Worm (Caenorhabditis elegans): ENCODE results near the gene iars-1.
"Not testable (repeated sequence)": the region's sequence is repeated elsewhere in the genome, so short reads cannot be mapped to it uniquely, and the experiment has no call there.

iars-1 gene

DNA sequence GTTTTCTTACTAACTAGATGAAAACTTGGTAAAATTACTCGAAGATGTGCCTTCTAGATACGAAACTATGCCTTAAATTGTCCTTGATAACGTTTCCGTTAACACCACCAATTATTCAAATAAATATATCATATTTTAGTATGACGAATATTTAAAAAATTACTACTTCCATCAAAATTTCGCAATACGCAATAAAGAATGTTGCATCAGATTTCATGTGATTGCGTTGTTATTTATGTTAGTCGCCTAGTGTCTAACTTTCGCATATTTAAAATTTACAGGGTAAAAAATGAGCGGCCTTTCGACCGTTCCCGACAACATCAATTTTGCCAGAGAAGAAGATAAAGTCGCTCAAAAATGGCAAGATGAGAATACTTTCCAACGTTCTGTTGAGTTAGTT, at the start of gene iars-1:
Gene iars-1 (plus strand): TSS at position 276 of the 400 bp plus-strand sequence.
- TF ChIP-seq nhr-23 (tag; optimal IDR thresholded peaks at IDR 0.05), result no peak
- no peak for TF ChIP-seq elt-1 (tag; optimal IDR thresholded peaks at IDR 0.05)
- no peak for TF ChIP-seq ceh-82 (tag; optimal IDR thresholded peaks at IDR 0.05)
- TF ChIP-seq nhr-237 (tag; optimal IDR thresholded peaks at IDR 0.05), result no peak
- TF ChIP-seq jun-1 (tag; optimal IDR thresholded peaks at IDR 0.05), result no peak
- TF ChIP-seq nhr-28 (tag; optimal IDR thresholded peaks at IDR 0.05), result no peak
- no peak for TF ChIP-seq ceh-16 (tag; optimal IDR thresholded peaks at IDR 0.05)
- TF ChIP-seq pha-4 (tag; optimal IDR thresholded peaks at IDR 0.05), result no peak
- no peak for TF ChIP-seq nhr-67 (tag; optimal IDR thresholded peaks at IDR 0.05)

DNA sequence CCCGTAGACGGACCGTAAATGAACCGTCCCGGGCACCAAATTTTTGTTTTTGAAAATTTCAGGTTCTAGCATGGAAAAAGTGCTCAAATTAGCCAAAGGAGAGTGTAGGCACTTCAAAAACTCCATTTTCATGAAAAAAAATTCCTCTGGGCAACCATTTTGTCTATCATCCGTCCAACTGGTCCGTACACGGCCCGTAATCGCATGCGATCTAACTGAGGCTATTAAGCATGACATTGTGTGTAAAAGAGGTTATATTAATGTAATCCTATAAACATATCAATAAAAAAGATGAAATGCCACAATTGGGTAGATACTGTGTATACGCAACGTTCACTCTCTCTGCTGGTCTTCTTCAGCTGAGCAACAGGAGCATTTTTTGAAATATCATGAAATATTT, 45.8 kb upstream of the iars-1 start, which contains the start of gene R09E10.1:
Gene R09E10.1 (minus strand): TSS at position 101 of the 400 bp plus-strand sequence.
- not testable (repeated sequence) for TF ChIP-seq ceh-28 (tag; optimal IDR thresholded peaks at IDR 0.05); fkh-10 (GFP tag; optimal IDR thresholded peaks at IDR 0.05); unc-62 (GFP tag; optimal IDR thresholded peaks at IDR 0.05)

DNA sequence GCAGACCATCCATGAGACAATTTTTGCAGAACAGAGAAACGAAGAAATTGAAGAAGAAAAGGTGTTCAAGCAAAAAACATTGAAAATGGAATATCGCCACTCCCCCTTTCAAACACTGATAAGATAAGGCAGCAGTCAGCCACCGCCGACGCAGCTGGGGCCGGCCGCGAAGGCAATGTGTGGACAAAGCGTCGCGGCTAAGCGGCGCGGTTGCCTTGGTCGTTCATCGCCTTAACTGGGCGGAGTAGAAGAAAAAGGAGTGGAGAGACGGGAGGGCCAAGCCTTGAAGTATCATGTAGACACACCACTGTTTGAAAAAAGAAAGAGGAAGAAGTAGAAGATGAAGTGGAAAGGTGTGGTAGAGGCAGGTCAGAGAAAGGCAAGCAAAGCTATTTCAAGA, 37.4 kb upstream of the iars-1 start:
- no peak for TF ChIP-seq egl-27 (tag; optimal IDR thresholded peaks at IDR 0.05)
- TF ChIP-seq nfya-1 (tag; optimal IDR thresholded peaks at IDR 0.05; ENCODE audit: insufficient read depth), result peak; percentile 2
- TF ChIP-seq mml-1 (tag; optimal IDR thresholded peaks at IDR 0.05), result no peak
- no peak for TF ChIP-seq fos-1 (tag; optimal IDR thresholded peaks at IDR 0.05)
- no peak for TF ChIP-seq ZK546.5 (tag; optimal IDR thresholded peaks at IDR 0.05)
- TF ChIP-seq zag-1 (tag; optimal IDR thresholded peaks at IDR 0.05), result no peak
- TF ChIP-seq aly-2 (tag; optimal IDR thresholded peaks at IDR 0.05), result no peak
- TF ChIP-seq fkh-10 (GFP tag; optimal IDR thresholded peaks at IDR 0.05), result no peak
- TF ChIP-seq daf-12 (tag; optimal IDR thresholded peaks at IDR 0.05), result no peak
- no peak for TF ChIP-seq ceh-82 (tag; optimal IDR thresholded peaks at IDR 0.05)
- TF ChIP-seq ama-1 (optimal IDR thresholded peaks at IDR 0.05), result no peak
- no peak for TF ChIP-seq ceh-9 (tag; optimal IDR thresholded peaks at IDR 0.05)
- no peak for TF ChIP-seq lsy-12 (tag; optimal IDR thresholded peaks at IDR 0.05)
- TF ChIP-seq sea-2 (GFP tag; optimal IDR thresholded peaks at IDR 0.05), result no peak
- TF ChIP-seq pqm-1 (tag; optimal IDR thresholded peaks at IDR 0.05), result peak; percentile 6
- no peak for TF ChIP-seq R02D3.7 (tag; optimal IDR thresholded peaks at IDR 0.05)
- no peak for TF ChIP-seq nhr-23 (tag; optimal IDR thresholded peaks at IDR 0.05)
- no peak for TF ChIP-seq ztf-4 (tag; optimal IDR thresholded peaks at IDR 0.05)
- peak; percentile 81 for TF ChIP-seq elt-2 (tag; optimal IDR thresholded peaks at IDR 0.05)
- no peak for TF ChIP-seq mdl-1 (tag; optimal IDR thresholded peaks at IDR 0.05)
- peak; percentile 27 for TF ChIP-seq nhr-25 (tag; optimal IDR thresholded peaks at IDR 0.05)
- no peak for TF ChIP-seq ceh-16 (tag; optimal IDR thresholded peaks at IDR 0.05)
- TF ChIP-seq nhr-67 (tag; optimal IDR thresholded peaks at IDR 0.05), result no peak
- no peak for TF ChIP-seq tbx-2 (tag; optimal IDR thresholded peaks at IDR 0.05)
- TF ChIP-seq fkh-2 (tag; optimal IDR thresholded peaks at IDR 0.05), result no peak
- no peak for TF ChIP-seq nhr-11 (tag; optimal IDR thresholded peaks at IDR 0.05)
- peak; percentile 38 for TF ChIP-seq hmg-11 (tag; optimal IDR thresholded peaks at IDR 0.05)
- TF ChIP-seq ztf-11 (tag; optimal IDR thresholded peaks at IDR 0.05), result no peak
- TF ChIP-seq pha-4 (tag; optimal IDR thresholded peaks at IDR 0.05), result no peak
- no peak for TF ChIP-seq unc-39 (tag; optimal IDR thresholded peaks at IDR 0.05)
- no peak for TF ChIP-seq lin-39 (tag; optimal IDR thresholded peaks at IDR 0.05)
- no peak for TF ChIP-seq nhr-237 (tag; optimal IDR thresholded peaks at IDR 0.05)
- TF ChIP-seq jun-1 (tag; optimal IDR thresholded peaks at IDR 0.05), result no peak
- no peak for TF ChIP-seq elt-1 (tag; optimal IDR thresholded peaks at IDR 0.05)
- peak in 2 of 3 experiments; percentile 57 to 93 for TF ChIP-seq elt-3 (tag; optimal IDR thresholded peaks at IDR 0.05)
- no peak for TF ChIP-seq lin-15B (tag; optimal IDR thresholded peaks at IDR 0.05)

DNA sequence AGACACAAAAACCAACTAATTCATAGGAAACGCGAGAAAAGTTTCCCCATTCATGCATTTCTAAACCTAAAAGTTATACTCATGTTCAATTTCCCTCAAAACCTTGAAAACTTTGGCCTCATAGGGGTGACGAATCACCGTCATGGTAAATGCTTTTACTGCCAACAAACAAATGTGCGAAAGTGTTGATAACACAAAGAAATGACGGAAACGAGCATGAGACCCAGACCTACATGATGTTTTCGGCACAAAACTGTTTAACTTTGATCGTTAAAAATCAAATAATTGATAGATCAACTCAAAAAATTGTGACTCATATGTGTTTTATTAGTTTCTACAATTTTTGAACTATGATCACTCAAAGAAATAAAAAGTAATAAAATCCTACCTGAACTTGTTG, 36.5 kb upstream of the iars-1 start:
- TF ChIP-seq skn-1 (tag; optimal IDR thresholded peaks at IDR 0.05) (no peak), lin-15B (tag; optimal IDR thresholded peaks at IDR 0.05) (no peak), nhr-11 (tag; optimal IDR thresholded peaks at IDR 0.05) (no peak), pqm-1 (tag; optimal IDR thresholded peaks at IDR 0.05) (peak; percentile 84), elt-2 (tag; optimal IDR thresholded peaks at IDR 0.05) (peak; percentile 83), ztf-4 (tag; optimal IDR thresholded peaks at IDR 0.05) (no peak), nhr-76 (tag; optimal IDR thresholded peaks at IDR 0.05) (no peak), zag-1 (tag; optimal IDR thresholded peaks at IDR 0.05) (no peak), fkh-10 (GFP tag; optimal IDR thresholded peaks at IDR 0.05) (no peak), nhr-23 (tag; optimal IDR thresholded peaks at IDR 0.05) (no peak), mml-1 (tag; optimal IDR thresholded peaks at IDR 0.05) (no peak), nhr-237 (tag; optimal IDR thresholded peaks at IDR 0.05) (no peak), lsy-12 (tag; optimal IDR thresholded peaks at IDR 0.05) (no peak), nhr-43 (tag; optimal IDR thresholded peaks at IDR 0.05; ENCODE audit: poor library complexity, severe bottlenecking) (no peak), nhr-12 (tag; optimal IDR thresholded peaks at IDR 0.05) (no peak), ceh-82 (tag; optimal IDR thresholded peaks at IDR 0.05) (no peak), eor-1 (tag; optimal IDR thresholded peaks at IDR 0.05) (no peak), egl-5 (tag; optimal IDR thresholded peaks at IDR 0.05) (peak; percentile 7), unc-62 (GFP tag; optimal IDR thresholded peaks at IDR 0.05) (no peak), R02D3.7 (tag; optimal IDR thresholded peaks at IDR 0.05) (no peak), sea-2 (GFP tag; optimal IDR thresholded peaks at IDR 0.05) (no peak), nhr-67 (tag; optimal IDR thresholded peaks at IDR 0.05) (no peak), pha-4 (tag; optimal IDR thresholded peaks at IDR 0.05) (peak; percentile 19), jun-1 (tag; optimal IDR thresholded peaks at IDR 0.05) (peak; percentile 31)
